Fruit fly (Drosophila melanogaster): ENCODE measurements around the gene RpL27A.

DNA sequence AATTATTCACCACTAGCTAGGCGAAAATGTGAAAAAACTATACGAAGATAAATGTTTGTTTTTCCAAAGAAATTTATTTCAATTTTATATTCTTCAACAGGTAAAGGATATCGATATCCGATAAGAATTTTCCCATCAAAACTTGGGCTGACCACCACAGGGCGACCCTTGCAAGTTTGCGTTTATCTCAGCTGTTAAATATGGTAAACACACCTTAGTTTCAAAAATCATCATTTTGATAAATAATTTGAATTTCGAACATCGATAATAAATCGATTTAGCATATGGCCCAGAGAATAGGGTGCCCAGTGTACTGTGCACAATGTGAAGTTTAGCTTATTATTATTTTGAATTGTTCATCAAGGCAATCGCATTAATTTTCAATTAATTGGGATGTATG lies 5.2 kb upstream of the RpL27A start, which contains the start of the genes CG15443 and Paris:
- TF ChIP-seq usp (GFP tag; optimal IDR thresholded peaks at IDR 0.05) (no peak), psq (optimal IDR thresholded peaks at IDR 0.05) (no peak), pan (optimal IDR thresholded peaks at IDR 0.05) (no peak)
